Fruit fly (Drosophila melanogaster): ENCODE data around the gene Ptp10D.

dm6 chrX:11715937-11716730, 94.3 kb downstream of the Ptp10D start:
- TF ChIP-seq CG14655 (GFP tag; optimal IDR thresholded peaks at IDR 0.05) (peak; percentile 95), EcR (GFP tag; optimal IDR thresholded peaks at IDR 0.05) (no peak), CG12605 (GFP tag; IDR thresholded peaks at IDR 0.05) (peak; percentile 78), CG9948 (tag; optimal IDR thresholded peaks at IDR 0.05) (peak; percentile 89)

Data from whole organism, pupa.